Fruit fly (Drosophila melanogaster): ENCODE results near the gene vers.
A peak's percentile ranks its signal among the peaks of the same experiment; 100 is the strongest.

- TF ChIP-seq CG1620 (GFP tag; optimal IDR thresholded peaks at IDR 0.05) (no peak), CG12768 (GFP tag; optimal IDR thresholded peaks at IDR 0.05) (peak; percentile 77), bab1 (GFP tag; optimal IDR thresholded peaks at IDR 0.05) (peak; percentile 5), tj (GFP tag; optimal IDR thresholded peaks at IDR 0.05) (peak; percentile 51), CG7101 (tag; optimal IDR thresholded peaks at IDR 0.05) (peak; percentile 45), Crg-1 (GFP tag; optimal IDR thresholded peaks at IDR 0.05) (no peak)
Observed at dm6 chr3L:12073861-12074633, 41.9 kb upstream of the vers start.

All from whole organism, adult.